Worm (Caenorhabditis elegans) whole organism, late embryonic: ENCODE results near the gene try-12.

Experiments
- C08G9.2 ChIP-seq: sonication (generic microtip); optimal IDR thresholded peaks from 2 replicates; lab custom pipeline; 2016; ENCODE audit warnings: mild to moderate bottlenecking, missing genetic modification characterization, moderate library complexity, missing compliant biosample characterization
- F13H6.1 ChIP-seq: sonication (generic microtip); optimal IDR thresholded peaks from 2 replicates; lab custom pipeline; 2016; ENCODE audit warnings: missing genetic modification characterization, missing compliant biosample characterization
- K09A11.1 ChIP-seq: sonication (generic microtip); optimal IDR thresholded peaks from 2 replicates; lab custom pipeline; 2017; ENCODE audit warnings: antibody characterized with exemption, mild to moderate bottlenecking, missing genetic modification characterization, missing compliant biosample characterization; ENCODE audit not compliant: insufficient read depth
- T23F11.4 ChIP-seq: fragments of 200-800 bp; sonication (Bioruptor generic); optimal IDR thresholded peaks from 2 replicates; lab custom pipeline; 2018; ENCODE audit warnings: mild to moderate bottlenecking, missing genetic modification characterization, missing compliant biosample characterization
- Y22D7AL.16 ChIP-seq: sonication (generic microtip); optimal IDR thresholded peaks from 2 replicates; lab custom pipeline; 2016; ENCODE audit warnings: missing genetic modification characterization, missing compliant biosample characterization
- ceh-19 ChIP-seq: fragments of 200-800 bp; sonication (Bioruptor generic); optimal IDR thresholded peaks from 2 replicates; lab custom pipeline; 2018; ENCODE audit warnings: mild to moderate bottlenecking, missing genetic modification characterization, missing compliant biosample characterization
- ceh-24 ChIP-seq: sonication (generic microtip); optimal IDR thresholded peaks from 2 replicates; lab custom pipeline; 2016; ENCODE audit warnings: mild to moderate bottlenecking, missing genetic modification characterization, missing compliant biosample characterization
- ceh-30 ChIP-seq: fragments of 150-350 bp; optimal IDR thresholded peaks from 2 replicates; lab custom pipeline; 2014; ENCODE audit warnings: missing biosample characterization, missing genetic modification characterization
- ceh-31 ChIP-seq: sonication (generic microtip); optimal IDR thresholded peaks from 2 replicates; lab custom pipeline; 2016; ENCODE audit warnings: missing genetic modification characterization, missing compliant biosample characterization
- ceh-34 ChIP-seq: sonication (generic microtip); optimal IDR thresholded peaks from 2 replicates; lab custom pipeline; 2016; ENCODE audit warnings: mild to moderate bottlenecking, missing genetic modification characterization, missing compliant biosample characterization
- ceh-45 ChIP-seq: fragments of 200-800 bp; sonication (Bioruptor generic); IDR thresholded peaks from 2 replicates; pipeline ENCODE4 v1.3.6; 2022; ENCODE audit warnings: missing genetic modification reagents, missing genetic modification characterization, missing compliant biosample characterization
- ceh-48 ChIP-seq: sonication (generic microtip); optimal IDR thresholded peaks from 2 replicates; lab custom pipeline; 2016; ENCODE audit warnings: missing genetic modification characterization, inconsistent platforms, missing compliant biosample characterization
- ceh-6 ChIP-seq: fragments of 200-800 bp; sonication (Bioruptor generic); optimal IDR thresholded peaks from 2 replicates; lab custom pipeline; 2018; ENCODE audit warnings: mild to moderate bottlenecking, missing genetic modification characterization, missing compliant biosample characterization
- ceh-9 ChIP-seq: sonication (generic microtip); optimal IDR thresholded peaks from 2 replicates; lab custom pipeline; 2016; ENCODE audit warnings: mild to moderate bottlenecking, missing genetic modification characterization, inconsistent platforms, missing compliant biosample characterization
- che-1 ChIP-seq: sonication (generic microtip); optimal IDR thresholded peaks from 2 replicates; lab custom pipeline; 2016; ENCODE audit warnings: mild to moderate bottlenecking, missing genetic modification characterization, missing compliant biosample characterization
- dmd-4 ChIP-seq: sonication (generic microtip); optimal IDR thresholded peaks from 2 replicates; lab custom pipeline; 2016; ENCODE audit warnings: borderline replicate concordance, missing genetic modification characterization, missing compliant biosample characterization
- elt-2 ChIP-seq: sonication (generic microtip); optimal IDR thresholded peaks from 2 replicates; lab custom pipeline; 2016; ENCODE audit warnings: missing genetic modification reagents, missing genetic modification characterization, missing compliant biosample characterization
- ets-4 ChIP-seq: sonication (generic microtip); optimal IDR thresholded peaks from 2 replicates; lab custom pipeline; 2016; ENCODE audit warnings: missing genetic modification characterization, missing compliant biosample characterization
- eyg-1 ChIP-seq: sonication (generic microtip); optimal IDR thresholded peaks from 2 replicates; lab custom pipeline; 2016; ENCODE audit warnings: missing genotype, missing genetic modification characterization, missing compliant biosample characterization
- fkh-10 ChIP-seq: fragments of 150-350 bp; optimal IDR thresholded peaks from 2 replicates; lab custom pipeline; 2014; ENCODE audit warnings: missing biosample characterization, missing genetic modification reagents, missing genetic modification characterization
- fkh-6 ChIP-seq: sonication (generic microtip); optimal IDR thresholded peaks from 2 replicates; lab custom pipeline; 2016; ENCODE audit warnings: missing genetic modification characterization, missing compliant biosample characterization
- gmeb-2 ChIP-seq: sonication (generic microtip); optimal IDR thresholded peaks from 2 replicates; lab custom pipeline; 2016; ENCODE audit warnings: missing genetic modification characterization, inconsistent platforms, missing compliant biosample characterization
- hlh-30 ChIP-seq: sonication (generic microtip); optimal IDR thresholded peaks from 2 replicates; lab custom pipeline; 2017; ENCODE audit warnings: antibody characterized with exemption, missing genetic modification characterization, missing compliant biosample characterization; ENCODE audit not compliant: insufficient read depth
- hlh-6 ChIP-seq: sonication (generic microtip); optimal IDR thresholded peaks from 2 replicates; lab custom pipeline; 2016; ENCODE audit warnings: missing genotype, missing genetic modification characterization, missing compliant biosample characterization
- hlh-8 ChIP-seq: sonication (generic microtip); optimal IDR thresholded peaks from 2 replicates; lab custom pipeline; 2016; ENCODE audit warnings: missing genotype, missing genetic modification characterization, missing compliant biosample characterization
- lim-6 ChIP-seq: sonication (generic microtip); optimal IDR thresholded peaks from 2 replicates; lab custom pipeline; 2016; ENCODE audit warnings: missing genetic modification characterization, missing compliant biosample characterization
- mec-3 ChIP-seq: sonication (generic microtip); optimal IDR thresholded peaks from 2 replicates; lab custom pipeline; 2016; ENCODE audit warnings: borderline replicate concordance, missing genetic modification characterization, missing compliant biosample characterization
- nhr-11 ChIP-seq: fragments of 150-350 bp; optimal IDR thresholded peaks from 2 replicates; lab custom pipeline; 2014; ENCODE audit warnings: missing biosample characterization, missing genetic modification characterization
- odd-2 ChIP-seq: sonication (generic microtip); optimal IDR thresholded peaks from 2 replicates; lab custom pipeline; 2017; ENCODE audit warnings: antibody characterized with exemption, mild to moderate bottlenecking, missing genetic modification characterization, missing compliant biosample characterization
- pag-3 ChIP-seq: sonication (generic microtip); optimal IDR thresholded peaks from 2 replicates; lab custom pipeline; 2016; ENCODE audit warnings: missing compliant biosample characterization, missing genetic modification characterization, borderline replicate concordance
- pha-4 ChIP-seq: fragments of 150-350 bp; optimal IDR thresholded peaks from 2 replicates; lab custom pipeline; 2018; ENCODE audit warnings: missing biosample characterization, missing genetic modification reagents, missing genetic modification characterization
- pros-1 ChIP-seq: fragments of 150-350 bp; optimal IDR thresholded peaks from 2 replicates; lab custom pipeline; 2014; ENCODE audit warnings: missing biosample characterization, missing genetic modification reagents, missing genetic modification characterization
- ref-2 ChIP-seq: sonication (generic microtip); optimal IDR thresholded peaks from 2 replicates; lab custom pipeline; 2016; ENCODE audit warnings: missing genetic modification characterization, missing compliant biosample characterization
- rnt-1 ChIP-seq: sonication (generic microtip); optimal IDR thresholded peaks from 2 replicates; lab custom pipeline; 2016; ENCODE audit warnings: missing genetic modification characterization, missing compliant biosample characterization
- sdc-2 ChIP-seq: sonication (generic microtip); optimal IDR thresholded peaks from 2 replicates; lab custom pipeline; 2016; ENCODE audit warnings: missing genotype, missing genetic modification characterization, missing compliant biosample characterization
- sox-2 ChIP-seq: fragments of 200-800 bp; sonication (Bioruptor generic); IDR thresholded peaks from 2 replicates; pipeline ENCODE4 v1.3.6; 2022; ENCODE audit warnings: missing genetic modification reagents, missing genetic modification characterization, missing compliant biosample characterization
- syd-9 ChIP-seq: sonication (generic microtip); optimal IDR thresholded peaks from 2 replicates; lab custom pipeline; 2016; ENCODE audit warnings: mild to moderate bottlenecking, missing genetic modification characterization, moderate library complexity, missing compliant biosample characterization
- tbx-2 ChIP-seq: sonication (generic microtip); optimal IDR thresholded peaks from 2 replicates; lab custom pipeline; 2016; ENCODE audit warnings: missing genetic modification characterization, missing compliant biosample characterization
- tbx-7 ChIP-seq: sonication (generic microtip); optimal IDR thresholded peaks from 2 replicates; lab custom pipeline; 2016; ENCODE audit warnings: missing genotype, missing genetic modification characterization, missing compliant biosample characterization
- ttx-3 ChIP-seq: sonication (generic microtip); optimal IDR thresholded peaks from 2 replicates; lab custom pipeline; 2016; ENCODE audit warnings: missing genetic modification reagents, missing genetic modification characterization, missing compliant biosample characterization
- unc-42 ChIP-seq: sonication (generic microtip); optimal IDR thresholded peaks from 2 replicates; lab custom pipeline; 2016; ENCODE audit warnings: missing genotype, missing genetic modification characterization, missing compliant biosample characterization
- unc-55 ChIP-seq: sonication (generic microtip); optimal IDR thresholded peaks from 2 replicates; lab custom pipeline; 2017; ENCODE audit warnings: missing biosample characterization, missing genetic modification reagents, missing genetic modification characterization
- ztf-16 ChIP-seq: sonication (generic microtip); optimal IDR thresholded peaks from 2 replicates; lab custom pipeline; 2017; ENCODE audit warnings: missing genetic modification characterization, missing compliant biosample characterization

The try-12 gene

DNA sequence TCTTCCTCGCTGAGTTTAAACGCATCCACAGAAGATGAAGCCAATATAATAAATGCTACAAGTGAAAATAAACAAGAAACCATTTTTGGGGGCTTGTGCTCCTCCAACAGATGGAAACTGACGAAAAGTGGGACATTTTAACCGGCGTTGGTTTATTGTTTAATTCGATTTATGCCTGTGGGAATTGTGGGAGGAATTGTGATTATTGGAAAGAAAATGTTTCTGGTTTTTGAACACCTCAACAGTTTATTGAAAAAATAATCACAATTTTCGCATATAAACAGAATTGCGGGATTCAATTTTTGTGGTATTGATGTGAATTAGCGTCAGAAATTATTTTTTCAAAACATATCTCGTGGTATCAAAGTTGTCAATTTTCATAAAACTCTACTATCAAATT lies 5.1 kb downstream of the try-12 start, which contains the start of gene try-8:
Gene try-8 (minus strand): TSS at position 101 of the 400 bp plus-strand sequence.
- no peak for TF ChIP-seq K09A11.1 (tag; lab: Kevin White, UChicago)
- no peak for TF ChIP-seq pag-3 (tag; lab: Kevin White, UChicago)

DNA sequence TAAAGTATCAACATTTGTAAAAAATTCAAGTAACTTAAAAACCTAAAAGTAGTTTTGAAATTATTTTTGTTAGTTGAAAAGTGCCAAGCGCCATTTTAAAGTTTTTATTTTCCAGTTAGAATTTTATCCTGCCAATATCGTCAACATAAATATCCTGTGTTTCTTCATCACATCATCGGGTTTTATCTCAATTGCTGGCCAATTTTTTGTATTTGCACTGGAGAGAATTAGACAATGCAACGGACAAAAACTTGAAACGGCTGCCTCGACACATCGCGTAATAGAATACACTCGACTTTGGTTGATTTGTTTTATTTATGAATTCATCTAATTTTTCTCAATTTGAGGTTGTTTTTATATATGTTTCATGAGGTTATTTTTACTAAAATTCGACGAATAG lies 5.9 kb downstream of the try-12 start, which contains the start of gene F25E5.2:
Gene F25E5.2 (plus strand): TSS at position 301 of the 400 bp plus-strand sequence.
- TF ChIP-seq ceh-48 (tag; lab: Kevin White, UChicago): no peak
- TF ChIP-seq fkh-6: no peak

DNA sequence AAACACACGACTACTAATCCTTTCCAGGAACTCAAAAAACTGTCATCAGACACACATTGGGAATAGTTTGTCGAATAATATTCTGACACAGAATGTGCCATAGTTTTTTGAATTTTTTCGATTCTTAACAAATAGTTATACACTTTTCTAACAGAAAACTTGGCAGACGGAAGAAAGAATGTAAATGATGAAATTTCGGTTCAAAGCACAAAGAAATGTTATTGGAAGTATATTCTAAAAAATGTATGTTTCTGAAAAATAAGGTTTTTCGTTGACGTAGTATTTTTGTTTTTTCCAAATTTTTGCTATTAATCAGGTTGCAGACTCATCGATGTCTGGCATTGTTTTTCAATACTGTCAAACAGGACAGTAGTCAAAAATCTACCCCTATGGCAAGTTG lies 11.7 kb downstream of the try-12 start, which contains the start of gene srh-92:
Gene srh-92 (minus strand): TSS at position 101 of the 400 bp plus-strand sequence.
- no peak for TF ChIP-seq pha-4 (tag; lab: Kevin White, UChicago)
- TF ChIP-seq, all 69 proteins: peak for 0

- no peak for TF ChIP-seq ttx-3 (tag; lab: Kevin White, UChicago)
- TF ChIP-seq ets-4 (tag; lab: Kevin White, UChicago): no peak
- TF ChIP-seq odd-2 (tag; lab: Kevin White, UChicago): no peak
- no peak for TF ChIP-seq dmd-4 (tag; lab: Kevin White, UChicago)
- no peak for TF ChIP-seq hlh-8 (tag; lab: Kevin White, UChicago)
- no peak for TF ChIP-seq unc-55 (GFP tag; lab: Kevin White, UChicago)
These were observed 15.5 kb downstream of the try-12 start, which contains the start of gene srh-89 for ce11 chrV:7464696-7465095. srh-89 (minus strand) TSS chrV:7464796.

ce11 chrV:7465509-7465908 lies 16.4 kb downstream of the try-12 start, which contains the start of gene F25E5.1:
F25E5.1 (plus strand) TSS chrV:7465884.
- TF ChIP-seq ref-2 (peak; percentile 36), ceh-34 (tag; lab: Kevin White, UChicago) (peak; percentile 67), sdc-2 (tag; lab: Kevin White, UChicago) (peak; percentile 47), ceh-45 (no peak), T23F11.4 (GFP tag; lab: Kevin White, UChicago) (no peak), sox-2 (GFP tag; lab: Robert Waterston, UW) (no peak), ceh-19 (GFP tag; lab: Kevin White, UChicago) (no peak), hlh-8 (tag; lab: Kevin White, UChicago) (peak; percentile 59), hlh-30 (tag; lab: Kevin White, UChicago) (peak; percentile 50), mec-3 (tag; lab: Kevin White, UChicago) (no peak), fkh-10 (GFP tag; lab: Kevin White, UChicago) (no peak), syd-9 (tag; lab: Kevin White, UChicago) (no peak), ztf-16 (tag; lab: Kevin White, UChicago) (no peak), unc-55 (GFP tag; lab: Kevin White, UChicago) (peak; percentile 2), ceh-31 (tag; lab: Kevin White, UChicago) (peak; percentile 95), F13H6.1 (peak; percentile 25), odd-2 (tag; lab: Kevin White, UChicago) (no peak), pha-4 (tag; lab: Kevin White, UChicago) (no peak), ceh-24 (tag; lab: Kevin White, UChicago) (no peak), unc-42 (tag; lab: Kevin White, UChicago) (peak; percentile 61), ceh-30 (tag; lab: Kevin White, UChicago) (no peak), eyg-1 (tag; lab: Kevin White, UChicago) (peak; percentile 53), K09A11.1 (tag; lab: Kevin White, UChicago) (no peak), hlh-6 (tag; lab: Kevin White, UChicago) (peak; percentile 5), nhr-11 (tag; lab: Kevin White, UChicago) (no peak), ceh-6 (GFP tag; lab: Kevin White, UChicago) (no peak), che-1 (tag; lab: Kevin White, UChicago) (no peak), ceh-9 (tag; lab: Kevin White, UChicago) (no peak), tbx-7 (tag; lab: Kevin White, UChicago) (peak; percentile 53), C08G9.2 (tag; lab: Kevin White, UChicago) (peak; percentile 81), elt-2 (peak; percentile 30), lim-6 (tag; lab: Kevin White, UChicago) (peak; percentile 46), ceh-48 (tag; lab: Kevin White, UChicago) (no peak), Y22D7AL.16 (tag; lab: Kevin White, UChicago) (no peak), tbx-2 (tag; lab: Kevin White, UChicago) (peak; percentile 80), pros-1 (tag; lab: Kevin White, UChicago) (peak; percentile 11), gmeb-2 (tag; lab: Kevin White, UChicago) (peak; percentile 25), rnt-1 (tag; lab: Kevin White, UChicago) (peak; percentile 80)
